Worm (Caenorhabditis elegans) whole organism, late embryonic: ENCODE results near the gene ctsa-1.1.

Experiments used
- C08G9.2 ChIP-seq: sonication (generic microtip); optimal IDR thresholded peaks from 2 replicates; lab custom pipeline; 2016; ENCODE audit warnings: mild to moderate bottlenecking, missing genetic modification characterization, moderate library complexity, missing compliant biosample characterization
- C38D4.7 ChIP-seq: fragments of 200-800 bp; sonication (Bioruptor generic); optimal IDR thresholded peaks from 2 replicates; lab custom pipeline; 2018; ENCODE audit warnings: mild to moderate bottlenecking, missing genetic modification characterization, moderate library complexity, missing compliant biosample characterization
- F13H6.1 ChIP-seq: sonication (generic microtip); optimal IDR thresholded peaks from 2 replicates; lab custom pipeline; 2016; ENCODE audit warnings: missing genetic modification characterization, missing compliant biosample characterization
- K02D7.2 ChIP-seq: sonication (generic microtip); optimal IDR thresholded peaks from 2 replicates; lab custom pipeline; 2017; ENCODE audit warnings: mild to moderate bottlenecking, missing genetic modification characterization, missing compliant biosample characterization
- K09A11.1 ChIP-seq: sonication (generic microtip); optimal IDR thresholded peaks from 2 replicates; lab custom pipeline; 2017; ENCODE audit warnings: antibody characterized with exemption, mild to moderate bottlenecking, missing genetic modification characterization, missing compliant biosample characterization; ENCODE audit not compliant: insufficient read depth
- T23F11.4 ChIP-seq: fragments of 200-800 bp; sonication (Bioruptor generic); optimal IDR thresholded peaks from 2 replicates; lab custom pipeline; 2018; ENCODE audit warnings: mild to moderate bottlenecking, missing genetic modification characterization, missing compliant biosample characterization
- Y22D7AL.16 ChIP-seq: sonication (generic microtip); optimal IDR thresholded peaks from 2 replicates; lab custom pipeline; 2016; ENCODE audit warnings: missing genetic modification characterization, missing compliant biosample characterization
- ceh-14 ChIP-seq: sonication (generic microtip); optimal IDR thresholded peaks from 2 replicates; lab custom pipeline; 2016; ENCODE audit warnings: missing genotype, missing genetic modification characterization, missing compliant biosample characterization
- ceh-18 ChIP-seq: sonication (generic microtip); optimal IDR thresholded peaks from 2 replicates; lab custom pipeline; 2016; ENCODE audit warnings: missing genetic modification characterization, missing compliant biosample characterization
- ceh-19 ChIP-seq: fragments of 200-800 bp; sonication (Bioruptor generic); optimal IDR thresholded peaks from 2 replicates; lab custom pipeline; 2018; ENCODE audit warnings: mild to moderate bottlenecking, missing genetic modification characterization, missing compliant biosample characterization
- ceh-2 ChIP-seq: sonication (generic microtip); optimal IDR thresholded peaks from 2 replicates; lab custom pipeline; 2016; ENCODE audit warnings: missing genotype, missing genetic modification characterization, missing compliant biosample characterization
- ceh-24 ChIP-seq: sonication (generic microtip); optimal IDR thresholded peaks from 2 replicates; lab custom pipeline; 2016; ENCODE audit warnings: mild to moderate bottlenecking, missing genetic modification characterization, missing compliant biosample characterization
- ceh-30 ChIP-seq: fragments of 150-350 bp; optimal IDR thresholded peaks from 2 replicates; lab custom pipeline; 2014; ENCODE audit warnings: missing biosample characterization, missing genetic modification characterization
- ceh-31 ChIP-seq: sonication (generic microtip); optimal IDR thresholded peaks from 2 replicates; lab custom pipeline; 2016; ENCODE audit warnings: missing genetic modification characterization, missing compliant biosample characterization
- ceh-34 ChIP-seq: sonication (generic microtip); optimal IDR thresholded peaks from 2 replicates; lab custom pipeline; 2016; ENCODE audit warnings: mild to moderate bottlenecking, missing genetic modification characterization, missing compliant biosample characterization
- ceh-45 ChIP-seq: fragments of 200-800 bp; sonication (Bioruptor generic); IDR thresholded peaks from 2 replicates; pipeline ENCODE4 v1.3.6; 2022; ENCODE audit warnings: missing genetic modification reagents, missing genetic modification characterization, missing compliant biosample characterization
- ceh-48 ChIP-seq: sonication (generic microtip); optimal IDR thresholded peaks from 2 replicates; lab custom pipeline; 2016; ENCODE audit warnings: missing genetic modification characterization, inconsistent platforms, missing compliant biosample characterization
- ceh-6 ChIP-seq: fragments of 200-800 bp; sonication (Bioruptor generic); optimal IDR thresholded peaks from 2 replicates; lab custom pipeline; 2018; ENCODE audit warnings: mild to moderate bottlenecking, missing genetic modification characterization, missing compliant biosample characterization
- che-1 ChIP-seq: sonication (generic microtip); optimal IDR thresholded peaks from 2 replicates; lab custom pipeline; 2016; ENCODE audit warnings: mild to moderate bottlenecking, missing genetic modification characterization, missing compliant biosample characterization
- dmd-4 ChIP-seq: sonication (generic microtip); optimal IDR thresholded peaks from 2 replicates; lab custom pipeline; 2016; ENCODE audit warnings: borderline replicate concordance, missing genetic modification characterization, missing compliant biosample characterization
- ets-4 ChIP-seq: sonication (generic microtip); optimal IDR thresholded peaks from 2 replicates; lab custom pipeline; 2016; ENCODE audit warnings: missing genetic modification characterization, missing compliant biosample characterization
- eyg-1 ChIP-seq: sonication (generic microtip); optimal IDR thresholded peaks from 2 replicates; lab custom pipeline; 2016; ENCODE audit warnings: missing genotype, missing genetic modification characterization, missing compliant biosample characterization
- fax-1 ChIP-seq: sonication (generic microtip); optimal IDR thresholded peaks from 2 replicates; lab custom pipeline; 2016; ENCODE audit warnings: missing genotype, missing genetic modification characterization, missing compliant biosample characterization
- fkh-10 ChIP-seq: fragments of 150-350 bp; optimal IDR thresholded peaks from 2 replicates; lab custom pipeline; 2014; ENCODE audit warnings: missing biosample characterization, missing genetic modification reagents, missing genetic modification characterization
- fkh-6 ChIP-seq: sonication (generic microtip); optimal IDR thresholded peaks from 2 replicates; lab custom pipeline; 2016; ENCODE audit warnings: missing genetic modification characterization, missing compliant biosample characterization
- gmeb-2 ChIP-seq: sonication (generic microtip); optimal IDR thresholded peaks from 2 replicates; lab custom pipeline; 2016; ENCODE audit warnings: missing genetic modification characterization, inconsistent platforms, missing compliant biosample characterization
- hlh-15 ChIP-seq: sonication (generic microtip); optimal IDR thresholded peaks from 2 replicates; lab custom pipeline; 2016; ENCODE audit warnings: missing genetic modification characterization, missing compliant biosample characterization
- hlh-8 ChIP-seq: sonication (generic microtip); optimal IDR thresholded peaks from 2 replicates; lab custom pipeline; 2016; ENCODE audit warnings: missing genotype, missing genetic modification characterization, missing compliant biosample characterization
- lim-6 ChIP-seq: sonication (generic microtip); optimal IDR thresholded peaks from 2 replicates; lab custom pipeline; 2016; ENCODE audit warnings: missing genetic modification characterization, missing compliant biosample characterization
- lin-11 ChIP-seq: fragments of 200-800 bp; sonication (Bioruptor generic); optimal IDR thresholded peaks from 2 replicates; lab custom pipeline; 2018; ENCODE audit warnings: mild to moderate bottlenecking, missing genetic modification characterization, missing compliant biosample characterization
- mec-3 ChIP-seq: sonication (generic microtip); optimal IDR thresholded peaks from 2 replicates; lab custom pipeline; 2016; ENCODE audit warnings: borderline replicate concordance, missing genetic modification characterization, missing compliant biosample characterization
- nfya-1 ChIP-seq: sonication (generic microtip); optimal IDR thresholded peaks from 2 replicates; lab custom pipeline; 2017; ENCODE audit warnings: missing genetic modification characterization, mild to moderate bottlenecking, missing compliant biosample characterization, antibody characterized with exemption, moderate library complexity
- pat-9 ChIP-seq: fragments of 200-800 bp; sonication (Bioruptor generic); optimal IDR thresholded peaks from 2 replicates; lab custom pipeline; 2018; ENCODE audit warnings: mild to moderate bottlenecking, missing genetic modification characterization, moderate library complexity, missing compliant biosample characterization
- pax-1 ChIP-seq: fragments of 150-350 bp; optimal IDR thresholded peaks from 2 replicates; lab custom pipeline; 2014; ENCODE audit warnings: missing biosample characterization, missing genetic modification characterization
- pha-2 ChIP-seq: sonication (generic microtip); optimal IDR thresholded peaks from 2 replicates; lab custom pipeline; 2017; ENCODE audit warnings: mild to moderate bottlenecking, missing genetic modification characterization, missing compliant biosample characterization
- pqm-1 ChIP-seq: sonication (generic microtip); optimal IDR thresholded peaks from 2 replicates; lab custom pipeline; 2016; ENCODE audit warnings: missing genetic modification characterization, missing compliant biosample characterization
- ref-2 ChIP-seq: sonication (generic microtip); optimal IDR thresholded peaks from 2 replicates; lab custom pipeline; 2016; ENCODE audit warnings: missing genetic modification characterization, missing compliant biosample characterization
- rnt-1 ChIP-seq: sonication (generic microtip); optimal IDR thresholded peaks from 2 replicates; lab custom pipeline; 2016; ENCODE audit warnings: missing genetic modification characterization, missing compliant biosample characterization
- sox-2 ChIP-seq: fragments of 200-800 bp; sonication (Bioruptor generic); IDR thresholded peaks from 2 replicates; pipeline ENCODE4 v1.3.6; 2022; ENCODE audit warnings: missing genetic modification reagents, missing genetic modification characterization, missing compliant biosample characterization
- sox-4 ChIP-seq: sonication (generic microtip); optimal IDR thresholded peaks from 2 replicates; lab custom pipeline; 2017; ENCODE audit warnings: mild to moderate bottlenecking, missing genetic modification characterization, inconsistent platforms, missing compliant biosample characterization
- tbx-2 ChIP-seq: sonication (generic microtip); optimal IDR thresholded peaks from 2 replicates; lab custom pipeline; 2016; ENCODE audit warnings: missing genetic modification characterization, missing compliant biosample characterization
- tbx-7 ChIP-seq: sonication (generic microtip); optimal IDR thresholded peaks from 2 replicates; lab custom pipeline; 2016; ENCODE audit warnings: missing genotype, missing genetic modification characterization, missing compliant biosample characterization
- ttx-3 ChIP-seq: sonication (generic microtip); optimal IDR thresholded peaks from 2 replicates; lab custom pipeline; 2016; ENCODE audit warnings: missing genetic modification reagents, missing genetic modification characterization, missing compliant biosample characterization
- unc-3 ChIP-seq, 2 experiments: fragments of 200-800 bp in 1 of 2; sonication (Bioruptor generic) in 1 of 2; sonication (generic microtip) in 1 of 2; conservative IDR thresholded peaks in 1 of 2; optimal IDR thresholded peaks in 1 of 2; 2 replicates each; pipeline versions ENCODE4 v1.3.6 to Lab custom; 2016 to 2022; ENCODE audit warnings: missing compliant biosample characterization in 2 of 2, missing genetic modification characterization in 2 of 2, missing genetic modification reagents in 1 of 2
- unc-42 ChIP-seq: sonication (generic microtip); optimal IDR thresholded peaks from 2 replicates; lab custom pipeline; 2016; ENCODE audit warnings: missing genotype, missing genetic modification characterization, missing compliant biosample characterization
- unc-86 ChIP-seq: sonication (generic microtip); optimal IDR thresholded peaks from 2 replicates; lab custom pipeline; 2016; ENCODE audit warnings: missing genetic modification characterization, missing compliant biosample characterization
- zip-5 ChIP-seq: sonication (generic microtip); optimal IDR thresholded peaks from 2 replicates; lab custom pipeline; 2016; ENCODE audit warnings: missing genetic modification characterization, missing compliant biosample characterization
- ztf-16 ChIP-seq: sonication (generic microtip); optimal IDR thresholded peaks from 2 replicates; lab custom pipeline; 2017; ENCODE audit warnings: missing genetic modification characterization, missing compliant biosample characterization

The ctsa-1.1 gene

DNA sequence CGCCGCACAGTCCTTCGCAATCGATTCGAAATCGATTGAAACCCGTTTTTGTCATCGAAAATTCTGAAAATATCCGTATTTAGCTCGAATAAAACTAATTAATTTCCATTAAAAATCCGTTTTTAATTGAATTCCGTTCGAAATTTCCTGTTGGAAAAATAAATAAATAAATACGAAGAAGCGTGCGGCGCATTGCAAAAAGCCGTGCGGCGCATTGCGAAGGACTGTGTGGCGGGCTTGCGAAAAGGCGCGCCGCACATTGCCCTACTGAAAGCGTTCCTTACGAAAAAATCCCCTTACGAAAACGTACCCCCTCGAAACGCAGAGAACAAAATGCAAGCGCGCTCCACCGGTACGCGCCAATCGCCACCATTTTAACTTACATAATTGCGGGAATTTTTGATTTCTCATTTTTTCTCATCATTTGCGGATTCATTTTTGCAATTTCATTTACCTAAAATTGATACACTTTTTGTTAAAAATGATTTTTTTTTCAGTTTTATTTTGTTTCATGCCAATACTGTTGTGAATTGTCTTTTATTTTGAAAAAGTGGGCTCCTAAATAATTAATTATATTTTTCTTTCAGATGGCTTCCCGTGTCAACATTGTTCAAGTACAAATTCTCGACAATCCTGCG, 35.8 kb upstream of the ctsa-1.1 start, which contains the start of gene unc-85:
Gene unc-85 (plus strand): TSS at position 588 of the 638 bp plus-strand sequence.
- TF ChIP-seq gmeb-2 (tag; lab: Kevin White, UChicago) (peak; percentile 59), ceh-6 (GFP tag; lab: Kevin White, UChicago) (peak; percentile 44), C08G9.2 (peak; percentile 73), unc-42 (tag; lab: Kevin White, UChicago) (peak; percentile 70), ceh-19 (GFP tag; lab: Kevin White, UChicago) (peak; percentile 61), F13H6.1 (tag; lab: Kevin White, UChicago) (peak; percentile 60), fkh-6 (tag; lab: Kevin White, UChicago) (peak; percentile 41), ceh-34 (tag; lab: Kevin White, UChicago) (peak; percentile 75), unc-86 (peak; percentile 77), ref-2 (tag; lab: Kevin White, UChicago) (peak; percentile 85), lin-11 (tag; lab: Kevin White, UChicago) (peak; percentile 35), pat-9 (peak; percentile 33), ttx-3 (tag; lab: Kevin White, UChicago) (peak; percentile 60), C38D4.7 (GFP tag; lab: Kevin White, UChicago) (peak; percentile 3), ceh-14 (tag; lab: Kevin White, UChicago) (peak; percentile 91), ceh-2 (tag; lab: Kevin White, UChicago) (peak; percentile 66), sox-4 (tag; lab: Kevin White, UChicago) (peak; percentile 63), che-1 (peak; percentile 51), eyg-1 (tag; lab: Kevin White, UChicago) (peak; percentile 26), tbx-2 (tag; lab: Kevin White, UChicago) (peak; percentile 91), K09A11.1 (peak; percentile 3), unc-3 (GFP tag; conservative IDR thresholded peaks at IDR 0.05; lab: Robert Waterston, UW) (0 out of 2 replicates have a peak, but pooled peaks have one; percentile 20), unc-3 (tag; optimal IDR thresholded peaks at IDR 0.05; lab: Kevin White, UChicago) (peak; percentile 73), pha-2 (tag; lab: Kevin White, UChicago) (peak; percentile 17), rnt-1 (peak; percentile 55), ztf-16 (tag; lab: Kevin White, UChicago) (peak; percentile 51), ceh-31 (peak; percentile 86), T23F11.4 (peak; percentile 47), ceh-18 (peak; percentile 73), zip-5 (tag; lab: Kevin White, UChicago) (peak; percentile 56), Y22D7AL.16 (tag; lab: Kevin White, UChicago) (peak; percentile 8), dmd-4 (peak; percentile 64), fax-1 (tag; lab: Kevin White, UChicago) (peak; percentile 45), nfya-1 (tag; lab: Kevin White, UChicago) (peak; percentile 78), lim-6 (tag; lab: Kevin White, UChicago) (peak; percentile 35), pqm-1 (tag; lab: Kevin White, UChicago) (peak; percentile 60), hlh-8 (peak; percentile 65), ets-4 (tag; lab: Kevin White, UChicago) (peak; percentile 19), tbx-7 (peak; percentile 41), ceh-48 (peak; percentile 16)

DNA sequence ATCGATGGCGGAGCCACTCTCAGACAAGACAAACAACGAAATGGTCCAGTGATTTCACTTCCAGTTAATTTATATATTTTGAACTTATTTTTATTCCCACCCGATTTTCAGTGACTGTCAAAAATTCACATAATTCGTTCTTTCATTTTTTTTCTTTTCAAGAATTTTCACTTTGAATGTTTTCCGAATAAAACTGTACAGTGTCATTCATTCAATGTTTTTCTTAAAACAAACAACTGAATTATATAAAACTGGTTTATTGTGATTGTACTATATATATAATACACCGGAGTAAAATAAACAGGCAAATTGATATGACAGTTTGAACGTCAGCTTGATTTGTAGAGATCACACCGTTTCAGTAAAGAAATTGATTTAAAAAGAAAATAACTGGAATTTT, 34.4 kb upstream of the ctsa-1.1 start:
- TF ChIP-seq gmeb-2 (tag; lab: Kevin White, UChicago) (no peak), zip-5 (tag; lab: Kevin White, UChicago) (no peak), mec-3 (tag; lab: Kevin White, UChicago) (no peak), ceh-45 (no peak), K02D7.2 (tag; lab: Kevin White, UChicago) (no peak), ceh-31 (no peak), sox-2 (GFP tag; lab: Robert Waterston, UW) (no peak), ets-4 (tag; lab: Kevin White, UChicago) (no peak), ceh-14 (tag; lab: Kevin White, UChicago) (no peak), ceh-30 (tag; lab: Kevin White, UChicago) (no peak), fkh-10 (GFP tag; lab: Kevin White, UChicago) (no peak), K09A11.1 (no peak), ceh-24 (no peak), ztf-16 (tag; lab: Kevin White, UChicago) (no peak), unc-42 (tag; lab: Kevin White, UChicago) (no peak), ceh-48 (no peak), lin-11 (tag; lab: Kevin White, UChicago) (no peak), hlh-15 (no peak), dmd-4 (no peak), pax-1 (tag; lab: Kevin White, UChicago) (no peak)
